Fruit fly (Drosophila melanogaster): ENCODE results near the gene betaTub97EF.

The betaTub97EF gene

dm6 chr3R:27922673-27923175, 65.5 kb downstream of the betaTub97EF start, which contains the start of gene RpL4 (continued):
- TF ChIP-seq Dbx (GFP tag; IDR thresholded peaks at IDR 0.05) (peak; percentile 80), CG17186 (GFP tag; optimal IDR thresholded peaks at IDR 0.05) (peak; percentile 56), zen (tag; optimal IDR thresholded peaks at IDR 0.05) (peak; percentile 45), E2f2 (GFP tag; IDR thresholded peaks at IDR 0.05) (peak; percentile 51), Atf-2 (GFP tag; optimal IDR thresholded peaks at IDR 0.05) (peak; percentile 48), CG15011 (GFP tag; optimal IDR thresholded peaks at IDR 0.05) (no peak), CG17361 (GFP tag; IDR thresholded peaks at IDR 0.05) (peak; percentile 83), CG15514 (GFP tag; optimal IDR thresholded peaks at IDR 0.05) (peak; percentile 83), fd64A (GFP tag; optimal IDR thresholded peaks at IDR 0.05) (peak; percentile 81), CG32772 (GFP tag; IDR thresholded peaks at IDR 0.05) (peak; percentile 42; the same call in 1 of the 2 replicates), CkIIα-i1 (GFP tag; IDR thresholded peaks at IDR 0.05) (no peak), pnt (GFP tag; optimal IDR thresholded peaks at IDR 0.05) (peak; percentile 24), corto (GFP tag; optimal IDR thresholded peaks at IDR 0.05) (no peak), CG14965 (GFP tag; optimal IDR thresholded peaks at IDR 0.05; ENCODE audit: borderline replicate concordance) (no peak), CG7839 (tag; optimal IDR thresholded peaks at IDR 0.05) (peak; percentile 81), br (optimal IDR thresholded peaks at IDR 0.05) (no peak), onecut (GFP tag; IDR thresholded peaks at IDR 0.05) (peak; percentile 91), Sin3A (optimal IDR thresholded peaks at IDR 0.05) (no peak), Spps (tag; optimal IDR thresholded peaks at IDR 0.05) (no peak), BEAF-32 (GFP tag; optimal IDR thresholded peaks at IDR 0.05) (peak; percentile 37), Oli (tag; optimal IDR thresholded peaks at IDR 0.05) (peak; percentile 70), CG13424 (tag; optimal IDR thresholded peaks at IDR 0.05) (peak; percentile 60), CG16813 (GFP tag; IDR thresholded peaks at IDR 0.05; ENCODE audit: partially characterized antibody) (no peak), CG8359 (GFP tag; optimal IDR thresholded peaks at IDR 0.05; ENCODE audit: borderline replicate concordance) (peak; percentile 60), CG1529 (GFP tag; optimal IDR thresholded peaks at IDR 0.05) (peak; percentile 78), CG2875 (GFP tag; optimal IDR thresholded peaks at IDR 0.05) (peak; percentile 88), CG10431 (GFP tag; optimal IDR thresholded peaks at IDR 0.05) (peak; percentile 93), CG7357 (GFP tag; IDR thresholded peaks at IDR 0.05) (no peak), CG15073 (GFP tag; optimal IDR thresholded peaks at IDR 0.05) (no peak), wor (GFP tag; IDR thresholded peaks at IDR 0.05) (no peak; the same call in 1 of the 2 replicates), Med (GFP tag) (peak; percentile 98), ato (GFP tag; IDR thresholded peaks at IDR 0.05; ENCODE audit: partially characterized antibody) (no peak), Lim3 (GFP tag; IDR thresholded peaks at IDR 0.05) (no peak), maf-S (GFP tag; optimal IDR thresholded peaks at IDR 0.05) (peak; percentile 56), Hsf (GFP tag; optimal IDR thresholded peaks at IDR 0.05) (peak; percentile 80), amos (GFP tag; IDR thresholded peaks at IDR 0.05; ENCODE audit: partially characterized antibody) (no peak), ham (GFP tag; IDR thresholded peaks at IDR 0.05) (no peak), CG12155 (GFP tag; optimal IDR thresholded peaks at IDR 0.05) (peak; percentile 51), CG9817 (tag; optimal IDR thresholded peaks at IDR 0.05) (peak; percentile 72), CG17912 (GFP tag; optimal IDR thresholded peaks at IDR 0.05) (peak; percentile 96), HLH3B (GFP tag; IDR thresholded peaks at IDR 0.05) (peak; percentile 78), CG13287 (GFP tag; IDR thresholded peaks at IDR 0.05; ENCODE audit: partially characterized antibody) (no peak; the same call in 1 of the 2 replicates), CG1792 (GFP tag; optimal IDR thresholded peaks at IDR 0.05) (peak; percentile 65), cad (GFP tag; optimal IDR thresholded peaks at IDR 0.05) (no peak), CG17612 (GFP tag; IDR thresholded peaks at IDR 0.05) (no peak), cg (GFP tag; optimal IDR thresholded peaks at IDR 0.05) (no peak), CG17328 (GFP tag; IDR thresholded peaks at IDR 0.05) (peak; percentile 91), dan (GFP tag; IDR thresholded peaks at IDR 0.05) (no peak), CG18476 (GFP tag; optimal IDR thresholded peaks at IDR 0.05) (no peak), CG12942 (GFP tag; optimal IDR thresholded peaks at IDR 0.05) (peak; percentile 26), CG3281 (GFP tag; optimal IDR thresholded peaks at IDR 0.05) (peak; percentile 90)
